Fruit fly (Drosophila melanogaster) whole organism, embryonic: ENCODE measurements around the gene Pgls.

Experiments
- Abd-B ChIP-seq: fragments of 200-800 bp; sonication (Bioruptor generic); optimal IDR thresholded peaks from 2 replicates; lab custom pipeline; 2018; ENCODE audit warnings: missing biosample characterization, mild to moderate bottlenecking, missing genetic modification characterization, moderate library complexity
- Asciz ChIP-seq: fragments of 200-800 bp; sonication (Bioruptor generic); optimal IDR thresholded peaks from 2 replicates; lab custom pipeline; 2017; ENCODE audit warnings: missing biosample characterization, mild to moderate bottlenecking, missing genetic modification characterization, missing genetic modification reagents
- Atf6 ChIP-seq: fragments of 200-800 bp; sonication (Bioruptor generic); IDR thresholded peaks from 2 replicates; pipeline ENCODE4 v1.3.6; 2022; ENCODE audit warnings: missing biosample characterization, missing genetic modification characterization
- Awh ChIP-seq: fragments of 200-800 bp; sonication (Bioruptor generic); IDR thresholded peaks from 2 replicates; pipeline ENCODE4, ENCODE4 v1.3.6; 2022; ENCODE audit warnings: missing biosample characterization, missing genetic modification characterization
- CG10209 ChIP-seq: fragments of 200-800 bp; sonication (Bioruptor generic); optimal IDR thresholded peaks from 3 replicates; lab custom pipeline; 2017; ENCODE audit warnings: missing biosample characterization, mild to moderate bottlenecking, missing genetic modification characterization, missing genetic modification reagents
- CG1024 ChIP-seq: fragments of 200-800 bp; sonication (Bioruptor generic); IDR thresholded peaks from 2 replicates; pipeline ENCODE4 v1.3.6; 2022; ENCODE audit warnings: missing biosample characterization, missing genetic modification characterization
- CG11247 ChIP-seq: fragments of 200-800 bp; sonication (Bioruptor generic); IDR thresholded peaks from 2 replicates; pipeline ENCODE4 v1.3.6; 2022; ENCODE audit warnings: missing biosample characterization, missing genetic modification characterization
- CG11456 ChIP-seq: fragments of 200-800 bp; sonication (Bioruptor generic); IDR thresholded peaks from 3 replicates; pipeline ENCODE4 v1.3.6; 2022; ENCODE audit warnings: missing biosample characterization, missing genetic modification characterization
- CG11504 ChIP-seq: fragments of 200-800 bp; sonication (Bioruptor generic); optimal IDR thresholded peaks from 3 replicates; lab custom pipeline; 2019; ENCODE audit warnings: missing biosample characterization, mild to moderate bottlenecking, missing genetic modification characterization, moderate library complexity
- CG12219 ChIP-seq: fragments of 200-800 bp; sonication (Bioruptor generic); optimal IDR thresholded peaks from 3 replicates; lab custom pipeline; 2018; ENCODE audit warnings: missing biosample characterization, mild to moderate bottlenecking, missing genetic modification characterization
- CG12391 ChIP-seq: fragments of 200-800 bp; sonication (Bioruptor generic); optimal IDR thresholded peaks from 3 replicates; lab custom pipeline; 2018; ENCODE audit warnings: missing biosample characterization, mild to moderate bottlenecking, missing genetic modification characterization, moderate library complexity
- CG12769 ChIP-seq: fragments of 200-800 bp; sonication (Bioruptor generic); optimal IDR thresholded peaks from 2 replicates; lab custom pipeline; 2019; ENCODE audit warnings: missing biosample characterization, mild to moderate bottlenecking, missing genetic modification characterization, moderate library complexity
- CG15514 ChIP-seq: fragments of 200-800 bp; sonication (Bioruptor generic); optimal IDR thresholded peaks from 3 replicates; lab custom pipeline; 2017; ENCODE audit warnings: missing biosample characterization, missing genetic modification characterization, mild to moderate bottlenecking, moderate library complexity, missing genetic modification reagents
- CG17361 ChIP-seq: fragments of 200-800 bp; sonication (Bioruptor generic); IDR thresholded peaks from 3 replicates; pipeline ENCODE4 v1.3.6; 2022; ENCODE audit warnings: missing biosample characterization, missing genetic modification characterization
- CG18011 ChIP-seq: fragments of 200-800 bp; sonication (Bioruptor generic); optimal IDR thresholded peaks from 2 replicates; lab custom pipeline; 2017; ENCODE audit warnings: missing biosample characterization, missing genetic modification characterization, mild to moderate bottlenecking, moderate library complexity, missing genotype
- CG2116 ChIP-seq: fragments of 200-800 bp; sonication (Bioruptor generic); optimal IDR thresholded peaks from 3 replicates; lab custom pipeline; 2018; ENCODE audit warnings: missing biosample characterization, mild to moderate bottlenecking, missing genetic modification characterization
- CG2199 ChIP-seq: fragments of 200-800 bp; sonication (Bioruptor generic); IDR thresholded peaks from 3 replicates; pipeline ENCODE4 v1.3.6; 2022; ENCODE audit warnings: missing biosample characterization, missing genetic modification characterization
- CG2889 ChIP-seq: fragments of 200-800 bp; sonication (Bioruptor generic); IDR thresholded peaks from 3 replicates; pipeline ENCODE4 v1.3.6; 2022; ENCODE audit warnings: missing biosample characterization, missing genetic modification characterization
- CG31224 ChIP-seq: fragments of 200-800 bp; sonication (Bioruptor generic); IDR thresholded peaks from 2 replicates; pipeline ENCODE4 v1.3.6; 2022; ENCODE audit warnings: missing biosample characterization, missing genetic modification characterization
- CG32767 ChIP-seq: fragments of 200-800 bp; sonication (Bioruptor generic); IDR thresholded peaks from 2 replicates; pipeline ENCODE4 v1.3.6; 2022; ENCODE audit warnings: missing biosample characterization, missing genetic modification characterization
- CG34422 ChIP-seq: fragments of 200-800 bp; sonication (Bioruptor generic); IDR thresholded peaks from 3 replicates; pipeline ENCODE4 v1.3.6; 2022; ENCODE audit warnings: missing biosample characterization, missing genetic modification characterization
- CG4360 ChIP-seq: fragments of 200-800 bp; sonication (Bioruptor generic); IDR thresholded peaks from 2 replicates; pipeline ENCODE4 v1.3.6; 2022; ENCODE audit warnings: missing biosample characterization, missing genetic modification characterization
- CG4404 ChIP-seq: fragments of 200-800 bp; sonication (Bioruptor generic); IDR thresholded peaks from 2 replicates; pipeline ENCODE4 v1.3.6; 2022; ENCODE audit warnings: missing biosample characterization, missing genetic modification characterization
- CG5180 ChIP-seq: fragments of 200-800 bp; sonication (Bioruptor generic); optimal IDR thresholded peaks from 3 replicates; lab custom pipeline; 2017; ENCODE audit warnings: missing biosample characterization, missing genetic modification characterization, mild to moderate bottlenecking, moderate library complexity, missing genetic modification reagents
- CG6683 ChIP-seq: fragments of 200-800 bp; sonication (Bioruptor generic); optimal IDR thresholded peaks from 2 replicates; lab custom pipeline; 2017; ENCODE audit warnings: missing biosample characterization, mild to moderate bottlenecking, missing genetic modification characterization, missing genetic modification reagents
- CG7786 ChIP-seq: fragments of 200-800 bp; sonication (Bioruptor generic); optimal IDR thresholded peaks from 2 replicates; lab custom pipeline; 2016; ENCODE audit warnings: missing biosample characterization, missing genetic modification characterization
- CG8089 ChIP-seq: fragments of 200-800 bp; sonication (Bioruptor generic); optimal IDR thresholded peaks from 3 replicates; lab custom pipeline; 2016; ENCODE audit warnings: missing biosample characterization, missing genetic modification characterization
- D19A ChIP-seq: fragments of 200-800 bp; optimal IDR thresholded peaks from 3 replicates; lab custom pipeline; 2019; ENCODE audit warnings: missing biosample characterization, mild to moderate bottlenecking, missing genetic modification characterization, moderate library complexity
- Dip2 ChIP-seq: fragments of 200-800 bp; sonication (Bioruptor generic); IDR thresholded peaks from 2 replicates; pipeline ENCODE4 v1.3.6; 2022; ENCODE audit warnings: missing biosample characterization, missing genetic modification characterization
- Dll ChIP-seq: fragments of 200-800 bp; sonication (Bioruptor generic); IDR thresholded peaks from 4 replicates; pipeline ENCODE4 v1.3.6; 2022; ENCODE audit warnings: missing biosample characterization, missing genetic modification characterization; ENCODE audit not compliant: partially characterized antibody
- Eip74EF ChIP-seq, 2 experiments: fragments of 200-800 bp in 1 of 2; fragments of >200 bp in 1 of 2; sonication (Bioruptor generic) in 1 of 2; optimal IDR thresholded peaks; 2 replicates each; lab custom pipeline; 2017 to 2019; ENCODE audit warnings: missing biosample characterization in 2 of 2, missing genetic modification characterization in 2 of 2, mild to moderate bottlenecking in 1 of 2, moderate library complexity in 1 of 2
- Gsc ChIP-seq: fragments of 200-800 bp; sonication (Bioruptor generic); IDR thresholded peaks from 2 replicates; pipeline ENCODE4 v1.3.6; 2022; ENCODE audit warnings: missing biosample characterization, missing genetic modification characterization
- NC2β ChIP-seq: fragments of 200-800 bp; sonication (Bioruptor generic); optimal IDR thresholded peaks from 2 replicates; lab custom pipeline; 2016; ENCODE audit warnings: missing biosample characterization, missing genetic modification characterization
- Nf-YC ChIP-seq: fragments of 200-800 bp; optimal IDR thresholded peaks from 3 replicates; lab custom pipeline; 2019; ENCODE audit warnings: missing biosample characterization, mild to moderate bottlenecking, missing genetic modification characterization, moderate library complexity
- Oaz ChIP-seq: fragments of 200-800 bp; sonication (Bioruptor generic); IDR thresholded peaks from 2 replicates; pipeline ENCODE4 v1.3.6; 2022; ENCODE audit warnings: missing biosample characterization, missing genetic modification characterization
- Poxn ChIP-seq: fragments of 200-800 bp; sonication (Bioruptor generic); IDR thresholded peaks from 2 replicates; pipeline ENCODE4 v1.3.6; 2022; ENCODE audit warnings: missing biosample characterization, missing genetic modification characterization
- bsh ChIP-seq, 2 experiments: fragments of 200-800 bp; sonication (Bioruptor generic); optimal IDR thresholded peaks; 2 replicates each; lab custom pipeline; 2017 to 2018; ENCODE audit warnings: mild to moderate bottlenecking in 2 of 2, missing biosample characterization in 2 of 2, missing genetic modification characterization in 2 of 2, moderate library complexity in 1 of 2
- cas ChIP-seq: fragments of 200-800 bp; sonication (Bioruptor generic); IDR thresholded peaks from 2 replicates; pipeline ENCODE4 v1.3.6; 2022; ENCODE audit warnings: missing biosample characterization, missing genetic modification characterization
- corto ChIP-seq: fragments of 200-800 bp; sonication (Bioruptor generic); optimal IDR thresholded peaks from 2 replicates; lab custom pipeline; 2016; ENCODE audit warnings: missing biosample characterization, mild to moderate bottlenecking, missing genetic modification characterization, moderate library complexity
- danr ChIP-seq: fragments of 200-800 bp; sonication (Bioruptor generic); IDR thresholded peaks from 2 replicates; pipeline ENCODE4 v1.3.6; 2022; ENCODE audit warnings: missing biosample characterization, missing genetic modification characterization
- fd102C ChIP-seq: fragments of 200-800 bp; sonication (Bioruptor generic); optimal IDR thresholded peaks from 2 replicates; lab custom pipeline; 2018; ENCODE audit warnings: missing biosample characterization, mild to moderate bottlenecking, missing genetic modification characterization, moderate library complexity
- fd64A ChIP-seq: fragments of 200-800 bp; sonication (Bioruptor generic); optimal IDR thresholded peaks from 3 replicates; lab custom pipeline; 2018; ENCODE audit warnings: missing biosample characterization, mild to moderate bottlenecking, missing genetic modification characterization
- ind ChIP-seq: fragments of 200-800 bp; sonication (Bioruptor generic); optimal IDR thresholded peaks from 3 replicates; lab custom pipeline; 2016; ENCODE audit warnings: missing biosample characterization, missing genetic modification characterization
- maf-S ChIP-seq: fragments of 200-800 bp; sonication (Bioruptor generic); optimal IDR thresholded peaks from 2 replicates; lab custom pipeline; 2016; ENCODE audit warnings: missing biosample characterization, missing genetic modification characterization
- pho ChIP-seq: fragments of 200-800 bp; sonication (Bioruptor generic); optimal IDR thresholded peaks from 2 replicates; lab custom pipeline; 2016; ENCODE audit warnings: missing biosample characterization, missing genetic modification characterization
- so ChIP-seq: fragments of 200-800 bp; sonication (Bioruptor generic); IDR thresholded peaks from 3 replicates; pipeline ENCODE4 v1.3.6; 2022; ENCODE audit warnings: missing biosample characterization, missing genetic modification characterization
- sob ChIP-seq: fragments of 200-800 bp; sonication (Bioruptor generic); IDR thresholded peaks from 2 replicates; pipeline ENCODE4 v1.3.6; 2022; ENCODE audit warnings: missing biosample characterization, missing genetic modification characterization
- stc ChIP-seq: fragments of 200-800 bp; sonication (Bioruptor generic); IDR thresholded peaks from 2 replicates; pipeline ENCODE4 v1.3.6; 2022; ENCODE audit warnings: missing biosample characterization, missing genetic modification characterization
- z ChIP-seq: fragments of 200-800 bp; sonication (Bioruptor generic); IDR thresholded peaks from 3 replicates; pipeline ENCODE4 v1.3.6; 2022; ENCODE audit warnings: missing biosample characterization, missing genetic modification characterization
- zen2 ChIP-seq: fragments of 200-800 bp; sonication (Bioruptor generic); IDR thresholded peaks from 3 replicates; pipeline ENCODE4 v1.3.6; 2022; ENCODE audit warnings: missing biosample characterization, missing genetic modification characterization; ENCODE audit not compliant: partially characterized antibody
- zfh1 ChIP-seq: fragments of 200-800 bp; sonication (Bioruptor generic); IDR thresholded peaks from 3 replicates; pipeline ENCODE4 v1.3.6; 2022; ENCODE audit warnings: missing biosample characterization, missing genetic modification characterization

The Pgls gene

dm6 chrX:10857376-10857775 lies 10.1 kb downstream of the Pgls start, which contains the start of the genes sofe and CG2186 (continued):
- TF ChIP-seq CG12391 (peak; percentile 70), CG6683 (no peak), CG4360 (GFP tag; lab: Robert Waterston, UW) (no peak), maf-S (GFP tag; lab: Kevin White, UChicago) (no peak), z (GFP tag; lab: Robert Waterston, UW) (no peak), CG2889 (GFP tag; lab: Robert Waterston, UW) (no peak), CG11247 (GFP tag; lab: Robert Waterston, UW) (no peak), CG32767 (GFP tag; lab: Robert Waterston, UW) (0 out of 2 replicates have a peak, but pooled peaks have one; percentile 15), danr (no peak), CG15514 (GFP tag; lab: Kevin White, UChicago) (peak; percentile 69), cas (GFP tag; lab: Robert Waterston, UW) (0 out of 2 replicates have a peak, but pooled peaks have one; percentile 31), CG5180 (GFP tag; lab: Kevin White, UChicago) (no peak), Oaz (GFP tag; lab: Robert Waterston, UW) (no peak), CG12219 (GFP tag; lab: Kevin White, UChicago) (no peak), Awh (GFP tag; lab: Robert Waterston, UW) (no peak), bsh (GFP tag; optimal IDR thresholded peaks at IDR 0.05; lab: Kevin White, UChicago) (peak in 1 of 2 experiments; percentile 57), CG1024 (GFP tag; lab: Robert Waterston, UW) (no peak), CG2116 (peak; percentile 93), CG4404 (GFP tag; lab: Robert Waterston, UW) (peak; percentile 45), Dip2 (GFP tag; lab: Robert Waterston, UW) (no peak), CG11504 (tag; lab: Kevin White, UChicago) (peak; percentile 86), Atf6 (GFP tag; lab: Robert Waterston, UW) (peak; percentile 40; the same call in 1 of the 2 replicates), CG10209 (GFP tag; lab: Kevin White, UChicago) (peak; percentile 43), fd102C (GFP tag; lab: Kevin White, UChicago) (no peak), ind (GFP tag; lab: Kevin White, UChicago) (peak; percentile 67), CG7786 (GFP tag; lab: Kevin White, UChicago) (peak; percentile 67), CG17361 (GFP tag; lab: Robert Waterston, UW) (peak; percentile 55), CG31224 (GFP tag; lab: Robert Waterston, UW) (no peak; the same call in 1 of the 2 replicates), Eip74EF (GFP tag; optimal IDR thresholded peaks at IDR 0.05; lab: Kevin White, UChicago) (no peak), Nf-YC (peak; percentile 21), stc (GFP tag; lab: Robert Waterston, UW) (no peak), CG12769 (tag; lab: Kevin White, UChicago) (no peak), fd64A (no peak), NC2β (GFP tag; lab: Kevin White, UChicago) (peak; percentile 64), Gsc (GFP tag; lab: Robert Waterston, UW) (no peak), Poxn (GFP tag; lab: Robert Waterston, UW) (no peak), CG11456 (GFP tag; lab: Robert Waterston, UW) (0 out of 3 replicates have a peak, but pooled peaks have one; percentile 37), CG18011 (GFP tag; lab: Kevin White, UChicago) (peak; percentile 12), CG8089 (GFP tag; lab: Kevin White, UChicago) (peak; percentile 5), zfh1 (GFP tag; lab: Robert Waterston, UW) (peak; percentile 45; the same call in 1 of the 3 replicates), CG2199 (no peak), Abd-B (peak; percentile 35), D19A (tag; lab: Kevin White, UChicago) (no peak), pho (GFP tag; lab: Kevin White, UChicago) (peak; percentile 44), so (no peak), Asciz (GFP tag; lab: Kevin White, UChicago) (no peak), Dll (peak; percentile 94), corto (GFP tag; lab: Kevin White, UChicago) (no peak), sob (GFP tag; lab: Robert Waterston, UW) (peak; percentile 65), CG34422 (GFP tag; lab: Robert Waterston, UW) (no peak), zen2 (GFP tag; lab: Robert Waterston, UW) (peak; percentile 81; the same call in 1 of the 3 replicates)
